Fruit fly (Drosophila melanogaster): Measurements from ENCODE around the gene CG32640.

The CG32640 gene

DNA sequence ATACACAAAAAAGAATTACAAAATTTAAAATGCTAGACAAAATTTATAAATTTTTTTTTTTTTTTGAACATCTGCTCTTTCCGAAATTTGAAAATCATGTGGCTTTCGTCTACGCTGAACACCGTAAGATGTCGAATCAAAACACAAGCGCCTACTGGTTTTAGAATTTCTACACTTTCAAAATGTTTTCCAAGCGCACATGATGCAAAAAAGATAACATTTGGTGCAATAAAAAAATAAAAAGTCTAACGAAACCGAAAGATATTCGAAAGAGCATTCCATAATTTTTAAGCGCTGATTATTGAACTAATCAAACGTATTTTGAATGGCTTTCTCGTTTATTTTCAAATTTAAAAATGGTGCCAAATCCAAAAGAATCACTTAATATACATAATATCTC lies 24.4 kb downstream of the CG32640 start, which contains the start of gene CG44437:
TSS of gene CG44437 (minus strand) at position 101 of the 400 bp plus-strand sequence.
- TF ChIP-seq br (GFP tag; optimal IDR thresholded peaks at IDR 0.05) (no peak), Jra (GFP tag; optimal IDR thresholded peaks at IDR 0.05) (no peak), psq (GFP tag; optimal IDR thresholded peaks at IDR 0.05) (no peak), foxo (GFP tag; optimal IDR thresholded peaks at IDR 0.05) (no peak), ey (GFP tag; optimal IDR thresholded peaks at IDR 0.05) (no peak), HLH106 (tag; optimal IDR thresholded peaks at IDR 0.05) (no peak), Hr78 (GFP tag; optimal IDR thresholded peaks at IDR 0.05) (no peak), Rel (GFP tag; optimal IDR thresholded peaks at IDR 0.05) (no peak), Rel (tag; optimal IDR thresholded peaks at IDR 0.05) (no peak), woc (GFP tag; optimal IDR thresholded peaks at IDR 0.05) (no peak)

DNA sequence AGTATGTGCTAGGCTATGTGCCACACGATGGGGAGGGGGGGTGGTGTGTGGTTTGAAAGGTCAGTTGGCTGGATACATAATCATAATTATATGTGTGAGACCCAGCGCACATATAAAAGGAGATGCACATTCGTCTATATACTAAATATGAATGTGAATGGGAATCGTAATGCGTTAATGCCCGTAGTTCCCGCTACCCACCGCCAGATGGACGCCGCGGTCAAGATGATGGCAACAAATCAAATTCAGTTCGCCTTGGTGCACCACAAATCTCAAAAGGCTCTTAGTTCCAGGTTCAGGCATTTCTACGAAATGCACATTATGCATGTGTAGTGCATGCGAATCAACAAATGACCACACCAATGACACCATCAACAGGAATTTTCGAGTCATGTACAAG lies 26.9 kb downstream of the CG32640 start:
- no peak for TF ChIP-seq usp (GFP tag; optimal IDR thresholded peaks at IDR 0.05)
- TF ChIP-seq Vsx2 (GFP tag; optimal IDR thresholded peaks at IDR 0.05; ENCODE audit: partially characterized antibody): no peak
- no peak for TF ChIP-seq dl (GFP tag; optimal IDR thresholded peaks at IDR 0.05; ENCODE audit: insufficient read depth in 1 of 2, partially characterized antibody in 2 of 2)
- no peak for TF ChIP-seq dmrt93B (GFP tag; optimal IDR thresholded peaks at IDR 0.05)
- TF ChIP-seq Hr78 (GFP tag; optimal IDR thresholded peaks at IDR 0.05): no peak
- TF ChIP-seq Sp1 (GFP tag; optimal IDR thresholded peaks at IDR 0.05): no peak
- TF ChIP-seq fru (GFP tag; optimal IDR thresholded peaks at IDR 0.05): no peak
- TF ChIP-seq HLH106 (tag; optimal IDR thresholded peaks at IDR 0.05): no peak
- no peak for TF ChIP-seq ey (GFP tag; optimal IDR thresholded peaks at IDR 0.05)
- no peak for TF ChIP-seq Dfd (GFP tag; optimal IDR thresholded peaks at IDR 0.05)
- TF ChIP-seq Mio (GFP tag; optimal IDR thresholded peaks at IDR 0.05): no peak
- no peak for TF ChIP-seq h (GFP tag; optimal IDR thresholded peaks at IDR 0.05)
- no peak for TF ChIP-seq N (GFP tag; optimal IDR thresholded peaks at IDR 0.05)
- TF ChIP-seq psq (GFP tag; optimal IDR thresholded peaks at IDR 0.05): no peak
- no peak for TF ChIP-seq CG32264 (GFP tag; optimal IDR thresholded peaks at IDR 0.05)

DNA sequence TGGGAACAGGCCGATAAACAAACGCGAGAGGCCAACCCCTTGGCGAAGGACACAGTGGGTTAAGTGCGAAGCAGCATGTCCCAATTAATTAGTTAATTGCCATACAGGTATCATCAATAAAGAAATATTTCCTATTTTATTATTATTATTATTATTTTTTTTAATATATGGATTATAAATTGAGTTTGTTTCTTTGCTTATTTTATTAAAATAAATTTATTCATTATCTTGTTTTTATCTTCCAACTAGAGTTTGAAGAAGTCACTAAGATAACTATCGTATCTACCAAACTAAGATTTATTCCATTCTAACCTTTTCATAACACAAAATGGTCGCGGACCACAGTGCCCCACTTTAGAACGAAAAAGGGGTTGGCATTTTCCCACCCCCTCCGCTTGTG lies 30.3 kb downstream of the CG32640 start:
- no peak for TF ChIP-seq Dfd (GFP tag; optimal IDR thresholded peaks at IDR 0.05)
- peak; percentile 6 for TF ChIP-seq psq (GFP tag; optimal IDR thresholded peaks at IDR 0.05)
- TF ChIP-seq br (GFP tag; optimal IDR thresholded peaks at IDR 0.05): no peak
- no peak for TF ChIP-seq Hr78 (GFP tag; optimal IDR thresholded peaks at IDR 0.05)
- no peak for TF ChIP-seq lola (GFP tag; optimal IDR thresholded peaks at IDR 0.05)
- TF ChIP-seq Rel (GFP tag; optimal IDR thresholded peaks at IDR 0.05): no peak
- TF ChIP-seq Rel (tag; optimal IDR thresholded peaks at IDR 0.05): no peak
- TF ChIP-seq Dif (GFP tag; optimal IDR thresholded peaks at IDR 0.05; ENCODE audit: partially characterized antibody): no peak
- TF ChIP-seq N (GFP tag; optimal IDR thresholded peaks at IDR 0.05): no peak
- peak; percentile 17 for TF ChIP-seq HLH106 (tag; optimal IDR thresholded peaks at IDR 0.05)
- no peak for TF ChIP-seq Myc (optimal IDR thresholded peaks at IDR 0.05)
- peak; percentile 1 for TF ChIP-seq rgr (GFP tag; optimal IDR thresholded peaks at IDR 0.05)
- no peak for TF ChIP-seq dmrt93B (GFP tag; optimal IDR thresholded peaks at IDR 0.05)
- no peak for TF ChIP-seq CG9705 (GFP tag; optimal IDR thresholded peaks at IDR 0.05)
- TF ChIP-seq GATAd (GFP tag; optimal IDR thresholded peaks at IDR 0.05): no peak
- TF ChIP-seq h (GFP tag; optimal IDR thresholded peaks at IDR 0.05): no peak
- TF ChIP-seq ey (GFP tag; optimal IDR thresholded peaks at IDR 0.05): no peak
- TF ChIP-seq CG32264 (GFP tag; optimal IDR thresholded peaks at IDR 0.05): no peak

DNA sequence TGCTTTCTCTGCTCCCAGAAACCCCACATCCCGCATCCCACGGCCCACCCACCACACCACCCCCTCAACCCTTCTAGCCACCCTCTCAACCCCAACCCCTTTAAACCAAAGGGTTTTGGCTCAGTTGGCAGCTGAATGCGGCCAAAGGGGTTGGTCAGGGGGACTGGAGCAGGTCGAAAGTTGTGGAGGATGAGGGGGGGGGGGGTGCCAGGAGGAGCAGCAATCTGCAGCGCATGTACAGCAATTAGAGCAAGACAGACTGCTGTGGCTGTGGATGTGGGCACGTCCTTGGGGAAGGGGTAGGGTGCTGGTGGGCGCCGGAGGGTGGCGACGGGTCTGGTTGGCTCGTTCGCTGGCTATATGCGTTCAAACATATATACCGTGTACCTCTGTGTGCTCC lies 30.7 kb downstream of the CG32640 start:
- TF ChIP-seq Mio (GFP tag; optimal IDR thresholded peaks at IDR 0.05): no peak
- no peak for TF ChIP-seq HLH106 (tag; optimal IDR thresholded peaks at IDR 0.05)
- no peak for TF ChIP-seq ey (GFP tag; optimal IDR thresholded peaks at IDR 0.05)
- TF ChIP-seq OdsH (GFP tag; optimal IDR thresholded peaks at IDR 0.05): no peak
- TF ChIP-seq foxo (GFP tag; optimal IDR thresholded peaks at IDR 0.05): no peak
- TF ChIP-seq sage (GFP tag; optimal IDR thresholded peaks at IDR 0.05): no peak
- TF ChIP-seq woc (GFP tag; optimal IDR thresholded peaks at IDR 0.05): no peak
- TF ChIP-seq usp (GFP tag; optimal IDR thresholded peaks at IDR 0.05): no peak
- TF ChIP-seq Rel (GFP tag; optimal IDR thresholded peaks at IDR 0.05): no peak
- no peak for TF ChIP-seq Rel (tag; optimal IDR thresholded peaks at IDR 0.05)
- TF ChIP-seq brk (GFP tag; optimal IDR thresholded peaks at IDR 0.05): no peak

DNA sequence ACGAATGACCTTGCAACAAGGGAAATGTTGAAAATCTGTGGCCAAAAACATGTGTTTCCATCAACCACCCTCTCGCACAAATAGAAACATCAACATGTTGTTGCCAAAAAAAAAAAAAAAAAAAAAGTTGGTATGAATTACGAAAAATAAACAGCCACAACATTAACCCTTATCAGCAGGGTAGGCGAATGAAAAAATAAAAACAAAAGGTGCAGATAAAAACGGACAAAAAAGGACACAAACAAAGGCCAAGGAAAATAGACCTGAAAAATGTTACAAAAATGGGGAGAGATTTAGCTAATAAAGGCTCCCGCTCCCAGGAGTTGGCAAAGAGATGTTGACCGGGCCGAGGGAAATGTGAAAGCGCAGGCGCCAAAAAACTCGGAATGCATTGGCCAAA lies 31.6 kb downstream of the CG32640 start:
- TF ChIP-seq Sp1 (GFP tag; optimal IDR thresholded peaks at IDR 0.05) (peak; percentile 53), Jra (GFP tag; optimal IDR thresholded peaks at IDR 0.05) (no peak), Abd-B (GFP tag; optimal IDR thresholded peaks at IDR 0.05) (no peak)
